Fruit fly (Drosophila melanogaster) whole organism, embryonic: Measurements from ENCODE around the gene CG31347.

ENCODE experiments used
- Adf1 ChIP-seq: fragments of 200-800 bp; sonication (Bioruptor generic); IDR thresholded peaks from 2 replicates; pipeline ENCODE4 v1.3.6; 2022; ENCODE audit warnings: missing biosample characterization, missing genetic modification characterization
- Aef1 ChIP-seq: fragments of 200-800 bp; sonication (Bioruptor generic); IDR thresholded peaks from 3 replicates; pipeline ENCODE4 v1.3.6; 2022; ENCODE audit warnings: missing biosample characterization, missing genetic modification characterization
- CG10462 ChIP-seq: fragments of 200-800 bp; sonication (Bioruptor generic); optimal IDR thresholded peaks from 2 replicates; lab custom pipeline; 2016; ENCODE audit warnings: missing biosample characterization, missing genetic modification characterization
- CG11504 ChIP-seq: fragments of 200-800 bp; sonication (Bioruptor generic); optimal IDR thresholded peaks from 3 replicates; lab custom pipeline; 2019; ENCODE audit warnings: missing biosample characterization, mild to moderate bottlenecking, missing genetic modification characterization, moderate library complexity
- CG11695 ChIP-seq: fragments of 200-800 bp; sonication (Bioruptor generic); IDR thresholded peaks from 3 replicates; pipeline ENCODE4 v1.3.6; 2022; ENCODE audit warnings: missing biosample characterization, missing genetic modification characterization
- CG12236 ChIP-seq: fragments of 200-800 bp; sonication (Bioruptor generic); optimal IDR thresholded peaks from 2 replicates; lab custom pipeline; 2016; ENCODE audit warnings: missing biosample characterization, missing genetic modification characterization
- CG12391 ChIP-seq: fragments of 200-800 bp; sonication (Bioruptor generic); optimal IDR thresholded peaks from 3 replicates; lab custom pipeline; 2018; ENCODE audit warnings: missing biosample characterization, mild to moderate bottlenecking, missing genetic modification characterization, moderate library complexity
- CG13775 ChIP-seq: fragments of 200-800 bp; sonication (Bioruptor generic); optimal IDR thresholded peaks from 3 replicates; lab custom pipeline; 2017; ENCODE audit warnings: missing biosample characterization, mild to moderate bottlenecking, missing genetic modification characterization
- CG15073 ChIP-seq: fragments of 200-800 bp; sonication (Bioruptor generic); optimal IDR thresholded peaks from 2 replicates; lab custom pipeline; 2016; ENCODE audit warnings: missing biosample characterization, missing genetic modification characterization
- CG18262 ChIP-seq: fragments of 200-800 bp; optimal IDR thresholded peaks from 3 replicates; lab custom pipeline; 2019; ENCODE audit warnings: missing biosample characterization, mild to moderate bottlenecking, missing genetic modification characterization, moderate library complexity
- CG2678 ChIP-seq: fragments of 200-800 bp; sonication (Bioruptor generic); optimal IDR thresholded peaks from 3 replicates; lab custom pipeline; 2019; ENCODE audit warnings: missing biosample characterization, mild to moderate bottlenecking, missing genetic modification characterization, moderate library complexity
- CG32767 ChIP-seq: fragments of 200-800 bp; sonication (Bioruptor generic); IDR thresholded peaks from 2 replicates; pipeline ENCODE4 v1.3.6; 2022; ENCODE audit warnings: missing biosample characterization, missing genetic modification characterization
- CG34376 ChIP-seq: fragments of 200-800 bp; sonication (Bioruptor generic); optimal IDR thresholded peaks from 2 replicates; lab custom pipeline; 2018; ENCODE audit warnings: missing biosample characterization, mild to moderate bottlenecking, missing genetic modification characterization
- CG4282 ChIP-seq: fragments of 200-800 bp; sonication (Bioruptor generic); optimal IDR thresholded peaks from 2 replicates; lab custom pipeline; 2016; ENCODE audit warnings: missing biosample characterization, missing genetic modification characterization
- CG7357 ChIP-seq: fragments of 200-800 bp; sonication (Bioruptor generic); IDR thresholded peaks from 3 replicates; pipeline ENCODE4 v1.3.6; 2022; ENCODE audit warnings: missing biosample characterization, missing genetic modification characterization
- CG8290 ChIP-seq, 3 experiments: fragments of 200-800 bp; sonication (Bioruptor generic); optimal IDR thresholded peaks; 2 replicates each; lab custom pipeline; 2016 to 2019; ENCODE audit warnings: missing biosample characterization in 3 of 3, missing genetic modification characterization in 3 of 3, mild to moderate bottlenecking in 2 of 3, moderate library complexity in 1 of 3
- CG8388 ChIP-seq: fragments of 200-800 bp; sonication (Bioruptor generic); optimal IDR thresholded peaks from 2 replicates; lab custom pipeline; 2019; ENCODE audit warnings: missing biosample characterization, mild to moderate bottlenecking, missing genetic modification characterization, moderate library complexity
- CG9215 ChIP-seq: fragments of 200-800 bp; sonication (Bioruptor generic); IDR thresholded peaks from 2 replicates; pipeline ENCODE4 v1.3.6; 2022; ENCODE audit warnings: missing biosample characterization, missing genetic modification characterization
- D19B ChIP-seq: fragments of 200-800 bp; sonication (Bioruptor generic); optimal IDR thresholded peaks from 2 replicates; lab custom pipeline; 2017; ENCODE audit warnings: missing biosample characterization, mild to moderate bottlenecking, missing genetic modification characterization
- Dad ChIP-seq: fragments of 200-800 bp; sonication (Bioruptor generic); optimal IDR thresholded peaks from 3 replicates; lab custom pipeline; 2016; ENCODE audit warnings: missing biosample characterization, missing genetic modification characterization
- Fer1 ChIP-seq: fragments of 200-800 bp; sonication (Bioruptor generic); optimal IDR thresholded peaks from 2 replicates; lab custom pipeline; 2017; ENCODE audit warnings: missing biosample characterization, mild to moderate bottlenecking, missing genetic modification characterization
- H15 ChIP-seq: fragments of 200-800 bp; sonication (Bioruptor generic); IDR thresholded peaks from 3 replicates; pipeline ENCODE4 v1.3.6; 2022; ENCODE audit warnings: missing biosample characterization, missing genetic modification characterization
- Hr39 ChIP-seq: fragments of >200 bp; optimal IDR thresholded peaks from 2 replicates; lab custom pipeline; 2017
- Lim3 ChIP-seq: fragments of 200-800 bp; sonication (Bioruptor generic); IDR thresholded peaks from 2 replicates; pipeline ENCODE4 v1.3.6; 2022; ENCODE audit warnings: missing biosample characterization, missing genetic modification characterization
- Med ChIP-seq: fragments of 200-800 bp; sonication (Bioruptor generic); peaks from one replicate; lab custom pipeline; 2016; ENCODE audit warnings: missing biosample characterization, missing genetic modification characterization, mild to moderate bottlenecking, inconsistent platforms, moderate library complexity
- Meics ChIP-seq: fragments of 200-800 bp; sonication (Bioruptor generic); optimal IDR thresholded peaks from 2 replicates; lab custom pipeline; 2017; ENCODE audit warnings: missing biosample characterization, mild to moderate bottlenecking, missing genetic modification characterization
- PHDP ChIP-seq: fragments of 200-800 bp; sonication (Bioruptor generic); optimal IDR thresholded peaks from 3 replicates; lab custom pipeline; 2018; ENCODE audit warnings: missing biosample characterization, mild to moderate bottlenecking, missing genetic modification characterization, moderate library complexity
- Ravus ChIP-seq: fragments of 200-800 bp; sonication (Bioruptor generic); IDR thresholded peaks from 2 replicates; pipeline ENCODE4 v1.3.6; 2022; ENCODE audit warnings: missing biosample characterization, missing genetic modification characterization
- Trl ChIP-seq, 3 experiments: fragments of >200 bp in 2 of 3; fragments of 200-800 bp in 1 of 3; sonication (Bioruptor generic) in 1 of 3; optimal IDR thresholded peaks; 2 replicates in 1 of 3; 3 replicates in 2 of 3; lab custom pipeline; 2016 to 2017; ENCODE audit warnings: missing biosample characterization in 1 of 3, missing genetic modification characterization in 1 of 3
- ara ChIP-seq: fragments of 200-800 bp; sonication (Bioruptor generic); IDR thresholded peaks from 2 replicates; pipeline ENCODE4 v1.3.6; 2022; ENCODE audit warnings: missing biosample characterization, missing genetic modification characterization
- bbx ChIP-seq: fragments of 200-800 bp; sonication (Bioruptor generic); IDR thresholded peaks from 2 replicates; pipeline ENCODE4 v1.3.6; 2022; ENCODE audit warnings: missing biosample characterization, missing genetic modification characterization; ENCODE audit not compliant: partially characterized antibody
- caup ChIP-seq: fragments of 200-800 bp; sonication (Bioruptor generic); optimal IDR thresholded peaks from 3 replicates; lab custom pipeline; 2017; ENCODE audit warnings: missing biosample characterization, mild to moderate bottlenecking, missing genetic modification characterization, moderate library complexity; ENCODE audit not compliant: severe bottlenecking
- corto ChIP-seq: fragments of 200-800 bp; sonication (Bioruptor generic); optimal IDR thresholded peaks from 2 replicates; lab custom pipeline; 2016; ENCODE audit warnings: missing biosample characterization, mild to moderate bottlenecking, missing genetic modification characterization, moderate library complexity
- en ChIP-seq: fragments of 200-800 bp; sonication (Bioruptor generic); optimal IDR thresholded peaks from 2 replicates; lab custom pipeline; 2016; ENCODE audit warnings: missing biosample characterization, missing genetic modification characterization
- esg ChIP-seq: fragments of 200-800 bp; sonication (Bioruptor generic); conservative IDR thresholded peaks from 2 replicates; pipeline ENCODE4 v1.3.6; 2022; ENCODE audit warnings: missing biosample characterization, missing genetic modification characterization
- ham ChIP-seq: fragments of 200-800 bp; sonication (Bioruptor generic); IDR thresholded peaks from 2 replicates; pipeline ENCODE4 v1.3.6; 2022; ENCODE audit warnings: missing biosample characterization, missing genetic modification characterization
- lab ChIP-seq: fragments of 200-800 bp; sonication (Bioruptor generic); optimal IDR thresholded peaks from 3 replicates; lab custom pipeline; 2017; ENCODE audit warnings: missing biosample characterization, missing genetic modification characterization, mild to moderate bottlenecking, moderate library complexity, missing genetic modification reagents
- mirr ChIP-seq: fragments of 200-800 bp; sonication (Bioruptor generic); optimal IDR thresholded peaks from 3 replicates; lab custom pipeline; 2018; ENCODE audit warnings: missing biosample characterization, mild to moderate bottlenecking, missing genetic modification characterization
- otp ChIP-seq: fragments of 200-800 bp; sonication (Bioruptor generic); IDR thresholded peaks from 3 replicates; pipeline ENCODE4, ENCODE4 v1.3.6; 2022; ENCODE audit warnings: missing biosample characterization, missing genetic modification characterization
- pan ChIP-seq, 4 experiments: fragments of >200 bp in 3 of 4; fragments of 200-800 bp in 1 of 4; sonication (Bioruptor generic) in 1 of 4; optimal IDR thresholded peaks in 3 of 4; IDR thresholded peaks in 1 of 4; 2 replicates each; pipeline versions ENCODE4 v1.3.6 to Lab custom; 2017 to 2022; ENCODE audit warnings: missing biosample characterization in 2 of 4, missing genetic modification characterization in 2 of 4, mixed read lengths in 1 of 4
- row ChIP-seq: fragments of 200-800 bp; sonication (Bioruptor generic); IDR thresholded peaks from 3 replicates; pipeline ENCODE4 v1.3.6; 2022; ENCODE audit warnings: missing biosample characterization, missing genetic modification characterization
- scrt ChIP-seq: fragments of 200-800 bp; sonication (Bioruptor generic); optimal IDR thresholded peaks from 2 replicates; lab custom pipeline; 2018; ENCODE audit warnings: missing biosample characterization, mild to moderate bottlenecking, missing genetic modification characterization, moderate library complexity
- slbo ChIP-seq: fragments of 200-800 bp; sonication (Bioruptor generic); IDR thresholded peaks from 2 replicates; pipeline ENCODE4 v1.3.6; 2022; ENCODE audit warnings: missing biosample characterization, missing genetic modification characterization
- sob ChIP-seq: fragments of 200-800 bp; sonication (Bioruptor generic); IDR thresholded peaks from 2 replicates; pipeline ENCODE4 v1.3.6; 2022; ENCODE audit warnings: missing biosample characterization, missing genetic modification characterization
- sqz ChIP-seq: fragments of 200-800 bp; sonication (Bioruptor generic); optimal IDR thresholded peaks from 3 replicates; lab custom pipeline; 2018; ENCODE audit warnings: missing biosample characterization, mild to moderate bottlenecking, missing genetic modification characterization
- tll ChIP-seq, 2 experiments: fragments of 200-800 bp in 1 of 2; fragments of >200 bp in 1 of 2; sonication (Bioruptor generic) in 1 of 2; optimal IDR thresholded peaks; 2 replicates each; lab custom pipeline; 2017 to 2019; ENCODE audit warnings: missing biosample characterization in 2 of 2, missing genetic modification characterization in 2 of 2, mild to moderate bottlenecking in 1 of 2, moderate library complexity in 1 of 2

CG31347 gene

DNA sequence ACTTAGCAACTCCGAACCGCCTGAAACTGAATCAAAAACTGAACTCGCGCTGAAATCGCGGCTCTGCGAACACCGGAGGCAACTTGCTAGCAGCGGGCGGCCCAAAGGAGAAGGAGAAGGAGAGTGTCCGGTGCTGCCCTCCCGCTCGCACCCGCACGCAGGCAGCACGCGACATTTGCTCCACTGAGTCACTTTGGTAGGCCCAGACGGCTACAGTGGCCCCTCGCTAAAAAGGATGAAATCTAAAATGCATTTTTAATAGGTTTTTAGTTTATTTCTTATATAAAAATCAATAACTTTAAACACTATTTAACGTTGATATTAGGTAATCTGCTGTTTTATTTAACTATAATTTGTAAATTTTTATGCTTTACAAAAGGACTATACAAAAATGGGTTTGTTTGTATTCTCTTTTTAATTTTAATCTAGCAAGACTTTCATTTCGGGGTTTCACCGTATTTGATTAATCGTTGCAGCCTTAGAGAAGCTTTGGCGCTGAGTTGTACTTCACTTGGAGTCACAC lies 30.1 kb upstream of the CG31347 start, which contains the start of gene Men (continued):
- TF ChIP-seq CG8388 (GFP tag; lab: Kevin White, UChicago) (peak; percentile 71), ara (GFP tag; lab: Robert Waterston, UW) (0 out of 2 replicates have a peak, but pooled peaks have one; percentile 9), PHDP (tag; lab: Kevin White, UChicago) (peak; percentile 49), CG11695 (GFP tag; lab: Robert Waterston, UW) (peak; percentile 67; the same call in 1 of the 3 replicates), scrt (GFP tag; lab: Kevin White, UChicago) (peak; percentile 5), CG32767 (GFP tag; lab: Robert Waterston, UW) (peak; percentile 57), Adf1 (GFP tag; lab: Robert Waterston, UW) (peak; percentile 7; the same call in 1 of the 2 replicates), pan (optimal IDR thresholded peaks at IDR 0.05; lab: Kevin White, UChicago) (no peak), pan (GFP tag; optimal IDR thresholded peaks at IDR 0.05 in 1 of 2, IDR thresholded peaks at IDR 0.05 in 1 of 2) (peak in 1 of 2 experiments; percentile 64), CG12391 (tag; lab: Kevin White, UChicago) (peak; percentile 61), D19B (GFP tag; lab: Kevin White, UChicago) (no peak), Dad (GFP tag; lab: Kevin White, UChicago) (no peak), tll (GFP tag; optimal IDR thresholded peaks at IDR 0.05; lab: Kevin White, UChicago) (no peak), ham (no peak), Med (peak; percentile 71), Aef1 (GFP tag; lab: Robert Waterston, UW) (peak; percentile 28; the same call in 1 of the 3 replicates), otp (GFP tag; lab: Robert Waterston, UW) (0 out of 3 replicates have a peak, but pooled peaks have one; percentile 9), Ravus (GFP tag; lab: Robert Waterston, UW) (no peak), sqz (GFP tag; lab: Kevin White, UChicago) (peak; percentile 27), Fer1 (peak; percentile 76), bbx (GFP tag; lab: Robert Waterston, UW) (no peak), esg (GFP tag; lab: Robert Waterston, UW) (peak; percentile 41; the same call in 1 of the 2 replicates), sob (GFP tag; lab: Robert Waterston, UW) (peak; percentile 60; the same call in 1 of the 2 replicates), CG9215 (peak; percentile 52)

DNA sequence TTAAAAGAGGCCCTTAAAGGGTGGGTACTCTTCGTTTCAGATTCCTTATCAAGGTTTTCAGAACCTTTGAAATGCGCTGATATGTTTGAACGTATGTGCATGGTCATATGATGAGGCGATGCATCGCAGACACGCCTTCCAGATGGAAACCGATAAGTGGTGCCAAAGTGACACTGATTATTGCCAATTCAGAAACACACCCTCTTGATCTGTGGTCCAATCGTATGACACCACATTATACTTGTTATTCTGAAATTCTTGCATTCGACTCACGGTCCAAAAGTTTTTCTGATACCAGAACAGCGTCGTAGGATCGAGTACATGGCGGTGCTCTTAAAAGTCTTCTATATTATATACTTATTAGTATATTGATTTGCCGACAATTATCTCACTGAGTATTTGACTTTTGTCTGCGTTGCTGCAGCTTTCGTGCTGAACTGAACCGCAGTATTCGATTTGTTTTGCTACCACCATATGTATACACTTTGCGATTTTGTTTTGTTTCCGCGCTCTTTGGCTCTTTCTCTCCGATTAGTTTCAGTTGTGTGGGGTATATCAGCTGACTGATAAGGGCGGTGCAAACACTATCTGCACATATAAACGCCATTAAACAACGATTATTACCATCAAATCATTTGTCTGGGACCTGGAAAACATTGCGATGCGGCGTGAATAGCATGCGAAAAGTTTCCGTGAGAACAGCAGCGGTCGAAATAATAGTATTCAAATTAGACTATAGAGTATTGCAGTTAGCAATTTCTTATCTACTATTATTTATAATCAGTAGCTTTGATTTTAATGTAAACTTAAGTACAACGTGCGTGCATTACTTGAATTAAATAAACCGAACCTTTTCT lies 28.2 kb upstream of the CG31347 start:
- TF ChIP-seq corto (GFP tag; lab: Kevin White, UChicago), result no peak
- no peak; the same call in 1 of the 2 replicates for TF ChIP-seq slbo (GFP tag; lab: Robert Waterston, UW)
- no peak for TF ChIP-seq CG7357 (GFP tag; lab: Robert Waterston, UW)
- peak; percentile 10 for TF ChIP-seq CG11504 (tag; lab: Kevin White, UChicago)
- TF ChIP-seq Meics (GFP tag; lab: Kevin White, UChicago), result peak; percentile 8
- peak; percentile 5 for TF ChIP-seq caup
- peak; percentile 23; the same call in 1 of the 3 replicates for TF ChIP-seq row
- no peak for TF ChIP-seq CG15073 (GFP tag; lab: Kevin White, UChicago)
- no peak for TF ChIP-seq Hr39 (lab: Kevin White, UChicago)
- no peak for TF ChIP-seq H15 (GFP tag; lab: Robert Waterston, UW)
- no peak for TF ChIP-seq en
- TF ChIP-seq CG13775 (GFP tag; lab: Kevin White, UChicago), result no peak
- TF ChIP-seq CG2678 (tag; lab: Kevin White, UChicago), result peak; percentile 29
- TF ChIP-seq mirr, result peak; percentile 56
- TF ChIP-seq CG18262 (tag; lab: Kevin White, UChicago), result no peak
- TF ChIP-seq CG34376 (GFP tag; lab: Kevin White, UChicago), result peak; percentile 48
- TF ChIP-seq CG4282 (GFP tag; lab: Kevin White, UChicago), result no peak
- no peak for TF ChIP-seq Lim3 (GFP tag; lab: Robert Waterston, UW)
- no peak for TF ChIP-seq CG10462 (GFP tag; lab: Kevin White, UChicago)
- no peak for TF ChIP-seq CG8290 (GFP tag; optimal IDR thresholded peaks at IDR 0.05; lab: Kevin White, UChicago)
- peak in 1 of 2 experiments; percentile 56 for TF ChIP-seq CG8290 (tag; optimal IDR thresholded peaks at IDR 0.05; lab: Kevin White, UChicago)
- no peak for TF ChIP-seq CG12236
- TF ChIP-seq Trl (optimal IDR thresholded peaks at IDR 0.05; lab: Kevin White, UChicago), result peak in 1 of 2 experiments; percentile 4
- no peak for TF ChIP-seq Trl (GFP tag; optimal IDR thresholded peaks at IDR 0.05; lab: Kevin White, UChicago)
- TF ChIP-seq lab, result peak; percentile 40
